4 fruit fly cellular contexts compared by ENCODE assay signal in the genomic region with DNA sequence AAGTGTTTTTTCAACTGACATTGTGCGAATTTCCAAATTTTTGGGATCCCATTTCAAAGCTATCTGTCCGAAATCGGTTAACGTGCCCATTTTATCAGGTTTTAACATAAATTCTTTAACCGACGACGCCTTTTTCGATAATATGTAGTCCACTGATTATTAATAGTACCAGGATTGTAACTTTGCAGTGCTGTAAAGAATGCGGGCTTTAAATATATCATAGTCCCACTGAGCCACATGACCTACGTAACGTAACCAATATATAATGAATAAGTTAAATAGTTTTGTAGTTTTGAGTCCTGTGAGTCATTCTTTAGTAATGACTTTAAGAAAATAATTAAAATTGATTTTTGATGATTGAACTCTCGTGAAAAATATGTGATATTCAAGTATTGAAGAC.
TF ChIP-seq lines count a peak whose summit lies in the region.

Gene alpha-Cat (minus strand): TSS at position 162 of the 400 bp plus-strand sequence.

- no peak for TF ChIP-seq CTCF in whole organism, embryonic (GFP tag; optimal IDR thresholded peaks at IDR 0.05; lab: Kevin White, UChicago)

TF ChIP-seq in whole organism, adult, 20 proteins besides CTCF, POLR2A, EP300 and RAD21:
- TF ChIP-seq CG1620 (GFP tag; optimal IDR thresholded peaks at IDR 0.05; lab: Kevin White, UChicago), result peak; percentile 22
- TF ChIP-seq Clk (GFP tag; optimal IDR thresholded peaks at IDR 0.05; lab: Kevin White, UChicago), result no peak
- TF ChIP-seq toe (GFP tag; optimal IDR thresholded peaks at IDR 0.05; lab: Kevin White, UChicago), result peak; percentile 33
- TF ChIP-seq CG12768 (GFP tag; optimal IDR thresholded peaks at IDR 0.05; lab: Kevin White, UChicago), result no peak
- TF ChIP-seq bab1 (GFP tag; optimal IDR thresholded peaks at IDR 0.05; lab: Kevin White, UChicago), result no peak
- TF ChIP-seq cnc (optimal IDR thresholded peaks at IDR 0.05; lab: Kevin White, UChicago), result no peak
TF ChIP-seq in whole organism, adult: peak in this region for 2.

TF ChIP-seq in whole organism, embryonic, 481 proteins besides CTCF, POLR2A, EP300 and RAD21 (continues in another document):
- TF ChIP-seq danr (GFP tag; IDR thresholded peaks at IDR 0.05; lab: Robert Waterston, UW), result no peak
- no peak for TF ChIP-seq CG10147 (GFP tag; optimal IDR thresholded peaks at IDR 0.05; lab: Kevin White, UChicago)
- peak; percentile 99 for TF ChIP-seq CG17802 (tag; optimal IDR thresholded peaks at IDR 0.05; lab: Kevin White, UChicago)
- TF ChIP-seq CG4617 (GFP tag; optimal IDR thresholded peaks at IDR 0.05; lab: Kevin White, UChicago; ENCODE audit: borderline replicate concordance), result peak; percentile 77
- peak; percentile 72 for TF ChIP-seq Lhr (GFP tag; optimal IDR thresholded peaks at IDR 0.05; lab: Kevin White, UChicago)
- no peak for TF ChIP-seq Antp (GFP tag; optimal IDR thresholded peaks at IDR 0.05; lab: Kevin White, UChicago)
- peak; percentile 29 for TF ChIP-seq mam (GFP tag; optimal IDR thresholded peaks at IDR 0.05; lab: Kevin White, UChicago)
- TF ChIP-seq CG34224 (GFP tag; IDR thresholded peaks at IDR 0.05; lab: Robert Waterston, UW; ENCODE audit: partially characterized antibody), result no peak
- no peak for TF ChIP-seq CG4730 (GFP tag; IDR thresholded peaks at IDR 0.05; lab: Robert Waterston, UW)
- no peak for TF ChIP-seq nerfin-1 (tag; optimal IDR thresholded peaks at IDR 0.05; lab: Kevin White, UChicago)
- TF ChIP-seq CG30020 (tag; optimal IDR thresholded peaks at IDR 0.05; lab: Kevin White, UChicago), result peak; percentile 99
- peak; percentile 57 for TF ChIP-seq CG8290 (GFP tag; optimal IDR thresholded peaks at IDR 0.05; lab: Kevin White, UChicago)
- TF ChIP-seq CG8290 (tag; optimal IDR thresholded peaks at IDR 0.05; lab: Kevin White, UChicago), result peak in 1 of 2 experiments; percentile 43
- peak; percentile 5 for TF ChIP-seq Chrac-16 (GFP tag; optimal IDR thresholded peaks at IDR 0.05; lab: Kevin White, UChicago)
- no peak for TF ChIP-seq twi (tag; optimal IDR thresholded peaks at IDR 0.05; lab: Kevin White, UChicago)
- TF ChIP-seq ttk (GFP tag; IDR thresholded peaks at IDR 0.05; lab: Robert Waterston, UW), result no peak
- TF ChIP-seq CG8089 (GFP tag; optimal IDR thresholded peaks at IDR 0.05; lab: Kevin White, UChicago), result peak; percentile 71
- no peak for TF ChIP-seq tll (GFP tag; optimal IDR thresholded peaks at IDR 0.05; lab: Kevin White, UChicago)
- TF ChIP-seq CG34376 (GFP tag; optimal IDR thresholded peaks at IDR 0.05; lab: Kevin White, UChicago), result no peak
- no peak for TF ChIP-seq CG11456 (GFP tag; IDR thresholded peaks at IDR 0.05; lab: Robert Waterston, UW)
- no peak for TF ChIP-seq aop (GFP tag; IDR thresholded peaks at IDR 0.05; lab: Robert Waterston, UW)
- TF ChIP-seq CG11723 (GFP tag; optimal IDR thresholded peaks at IDR 0.05; lab: Kevin White, UChicago), result peak; percentile 77
- TF ChIP-seq CG4707 (GFP tag; optimal IDR thresholded peaks at IDR 0.05; lab: Kevin White, UChicago), result no peak
- TF ChIP-seq ERR (GFP tag; optimal IDR thresholded peaks at IDR 0.05; lab: Kevin White, UChicago), result no peak
- TF ChIP-seq Myb (GFP tag; optimal IDR thresholded peaks at IDR 0.05; lab: Kevin White, UChicago), result no peak
- peak; percentile 99 for TF ChIP-seq ssp (GFP tag; IDR thresholded peaks at IDR 0.05; lab: Robert Waterston, UW)
- TF ChIP-seq BEAF-32 (GFP tag; optimal IDR thresholded peaks at IDR 0.05; lab: Kevin White, UChicago), result peak; percentile 59

TF ChIP-seq in whole organism, prepupa, 60 proteins besides CTCF, POLR2A, EP300 and RAD21:
- no peak for TF ChIP-seq CG15336 (GFP tag; IDR thresholded peaks at IDR 0.05; lab: Robert Waterston, UW)
- no peak for TF ChIP-seq CG8632 (GFP tag; optimal IDR thresholded peaks at IDR 0.05; lab: Kevin White, UChicago)
- TF ChIP-seq fd85E (GFP tag; optimal IDR thresholded peaks at IDR 0.05; lab: Kevin White, UChicago), result no peak
- no peak for TF ChIP-seq svp (GFP tag; lab: Kevin White, UChicago)
- TF ChIP-seq Hr39 (GFP tag; optimal IDR thresholded peaks at IDR 0.05; lab: Kevin White, UChicago), result peak; percentile 37
- TF ChIP-seq Lpt (GFP tag; optimal IDR thresholded peaks at IDR 0.05; lab: Kevin White, UChicago), result no peak
- TF ChIP-seq OdsH (GFP tag; optimal IDR thresholded peaks at IDR 0.05; lab: Kevin White, UChicago), result peak; percentile 3
- TF ChIP-seq CG3032 (tag; optimal IDR thresholded peaks at IDR 0.05; lab: Kevin White, UChicago), result no peak
- TF ChIP-seq Sox102F (GFP tag; optimal IDR thresholded peaks at IDR 0.05; lab: Kevin White, UChicago), result no peak
- TF ChIP-seq Ets96B (tag; optimal IDR thresholded peaks at IDR 0.05; lab: Kevin White, UChicago), result no peak
- no peak for TF ChIP-seq Blimp-1 (GFP tag; optimal IDR thresholded peaks at IDR 0.05; lab: Kevin White, UChicago)
- peak; percentile 2 for TF ChIP-seq cyc (GFP tag; optimal IDR thresholded peaks at IDR 0.05; lab: Kevin White, UChicago)
- no peak for TF ChIP-seq CG10669 (GFP tag; optimal IDR thresholded peaks at IDR 0.05; lab: Kevin White, UChicago)
- TF ChIP-seq pdm3 (GFP tag; optimal IDR thresholded peaks at IDR 0.05; lab: Kevin White, UChicago), result peak; percentile 5
- TF ChIP-seq CG31627 (GFP tag; optimal IDR thresholded peaks at IDR 0.05; lab: Kevin White, UChicago), result peak; percentile 16
- TF ChIP-seq CG3919 (GFP tag; optimal IDR thresholded peaks at IDR 0.05; lab: Kevin White, UChicago), result no peak
- peak; percentile 5 for TF ChIP-seq CG11902 (GFP tag; optimal IDR thresholded peaks at IDR 0.05; lab: Kevin White, UChicago)
- no peak for TF ChIP-seq CG16779 (tag; optimal IDR thresholded peaks at IDR 0.05; lab: Kevin White, UChicago)
- no peak for TF ChIP-seq CG8119 (GFP tag; IDR thresholded peaks at IDR 0.05; lab: Robert Waterston, UW)

TF ChIP-seq in whole organism, wandering third instar larva, 38 proteins besides CTCF, POLR2A, EP300 and RAD21:
- TF ChIP-seq ey (GFP tag; optimal IDR thresholded peaks at IDR 0.05; lab: Kevin White, UChicago), result no peak
- no peak for TF ChIP-seq lola (GFP tag; optimal IDR thresholded peaks at IDR 0.05; lab: Kevin White, UChicago)
- TF ChIP-seq Abd-B (GFP tag; optimal IDR thresholded peaks at IDR 0.05; lab: Kevin White, UChicago), result no peak
- TF ChIP-seq woc (GFP tag; optimal IDR thresholded peaks at IDR 0.05; lab: Kevin White, UChicago), result peak; percentile 38
- TF ChIP-seq Rel (GFP tag; optimal IDR thresholded peaks at IDR 0.05; lab: Kevin White, UChicago), result no peak
- TF ChIP-seq Rel (tag; optimal IDR thresholded peaks at IDR 0.05; lab: Kevin White, UChicago), result no peak
- no peak for TF ChIP-seq Dif (GFP tag; optimal IDR thresholded peaks at IDR 0.05; lab: Kevin White, UChicago; ENCODE audit: partially characterized antibody)
- TF ChIP-seq dmrt93B (GFP tag; optimal IDR thresholded peaks at IDR 0.05; lab: Kevin White, UChicago), result peak; percentile 14
- TF ChIP-seq br (GFP tag; optimal IDR thresholded peaks at IDR 0.05; lab: Kevin White, UChicago), result no peak
- no peak for TF ChIP-seq h (GFP tag; optimal IDR thresholded peaks at IDR 0.05; lab: Kevin White, UChicago)
- no peak for TF ChIP-seq CrebA (GFP tag; optimal IDR thresholded peaks at IDR 0.05; lab: Kevin White, UChicago; ENCODE audit: borderline replicate concordance)
- TF ChIP-seq fru (GFP tag; optimal IDR thresholded peaks at IDR 0.05; lab: Kevin White, UChicago), result no peak
- peak; percentile 71 for TF ChIP-seq N (GFP tag; optimal IDR thresholded peaks at IDR 0.05; lab: Kevin White, UChicago)
